Fruit fly (Drosophila melanogaster): ENCODE measurements around the gene Nlp.

Nlp gene

dm6 chr3R:29983073-29983544 is 21.5 kb upstream of the Nlp start, which contains the start of gene CG7896 (continued):
- TF ChIP-seq Lpt (GFP tag; optimal IDR thresholded peaks at IDR 0.05) (no peak), az2 (GFP tag; optimal IDR thresholded peaks at IDR 0.05) (peak; percentile 69), CG14965 (GFP tag; optimal IDR thresholded peaks at IDR 0.05; ENCODE audit: borderline replicate concordance) (no peak), corto (GFP tag; optimal IDR thresholded peaks at IDR 0.05) (peak; percentile 91), NFAT (GFP tag; IDR thresholded peaks at IDR 0.05) (peak; percentile 82), Dref (GFP tag; IDR thresholded peaks at IDR 0.05) (no peak), dmrt99B (tag; optimal IDR thresholded peaks at IDR 0.05) (peak; percentile 75), CG10654 (GFP tag; optimal IDR thresholded peaks at IDR 0.05) (no peak), mam (GFP tag; optimal IDR thresholded peaks at IDR 0.05) (no peak), ase (GFP tag; IDR thresholded peaks at IDR 0.05) (peak; percentile 53; the same call in 1 of the 3 replicates), CG42726 (GFP tag; IDR thresholded peaks at IDR 0.05; ENCODE audit: partially characterized antibody) (no peak), gfzf (GFP tag; optimal IDR thresholded peaks at IDR 0.05) (no peak), CG7271 (tag; optimal IDR thresholded peaks at IDR 0.05) (no peak), CG6689 (GFP tag; IDR thresholded peaks at IDR 0.05) (peak; percentile 76), jing (GFP tag; optimal IDR thresholded peaks at IDR 0.05) (peak; percentile 8), CG17328 (GFP tag; IDR thresholded peaks at IDR 0.05) (peak; percentile 49), bigmax (GFP tag; optimal IDR thresholded peaks at IDR 0.05) (no peak), CG6791 (GFP tag; IDR thresholded peaks at IDR 0.05; ENCODE audit: partially characterized antibody) (0 out of 3 replicates have a peak, but pooled peaks have one; percentile 27), CG2889 (GFP tag; IDR thresholded peaks at IDR 0.05) (peak; percentile 33; the same call in 1 of the 3 replicates), danr (GFP tag; IDR thresholded peaks at IDR 0.05) (peak; percentile 73), CG10321 (GFP tag; IDR thresholded peaks at IDR 0.05) (0 out of 2 replicates have a peak, but pooled peaks have one; percentile 5), CG4328 (GFP tag; optimal IDR thresholded peaks at IDR 0.05) (peak; percentile 43), ham (GFP tag; IDR thresholded peaks at IDR 0.05) (0 out of 2 replicates have a peak, but pooled peaks have one; percentile 38), peb (GFP tag; IDR thresholded peaks at IDR 0.05) (peak; percentile 80; the same call in 1 of the 2 replicates), lmd (GFP tag; IDR thresholded peaks at IDR 0.05) (peak; percentile 87), MBD-R2 (GFP tag; IDR thresholded peaks at IDR 0.05) (peak; percentile 51; the same call in 1 of the 2 replicates), zen2 (GFP tag; IDR thresholded peaks at IDR 0.05; ENCODE audit: partially characterized antibody) (no peak), CG17912 (GFP tag; optimal IDR thresholded peaks at IDR 0.05) (no peak), fru (optimal IDR thresholded peaks at IDR 0.05) (no peak), bab2 (GFP tag; optimal IDR thresholded peaks at IDR 0.05) (peak; percentile 20), kah (GFP tag; optimal IDR thresholded peaks at IDR 0.05) (peak; percentile 10), sug (tag; optimal IDR thresholded peaks at IDR 0.05) (peak; percentile 53), Trl (optimal IDR thresholded peaks at IDR 0.05) (peak in 1 of 2 experiments; percentile 26), Trl (GFP tag; optimal IDR thresholded peaks at IDR 0.05) (no peak), ac (GFP tag; optimal IDR thresholded peaks at IDR 0.05) (no peak), D19B (GFP tag; optimal IDR thresholded peaks at IDR 0.05) (no peak), CG8924 (tag; optimal IDR thresholded peaks at IDR 0.05) (peak; percentile 72), CG4854 (GFP tag; optimal IDR thresholded peaks at IDR 0.05) (no peak), Scr (GFP tag; IDR thresholded peaks at IDR 0.05; ENCODE audit: partially characterized antibody) (no peak), CG1602 (GFP tag; optimal IDR thresholded peaks at IDR 0.05) (peak; percentile 63), gcm2 (GFP tag; optimal IDR thresholded peaks at IDR 0.05) (no peak), Blimp-1 (GFP tag; optimal IDR thresholded peaks at IDR 0.05) (peak; percentile 69)

dm6 chr3R:29983886-29984285 is 20.7 kb upstream of the Nlp start:
- TF ChIP-seq CG11695 (GFP tag; IDR thresholded peaks at IDR 0.05) (no peak), sd (tag; optimal IDR thresholded peaks at IDR 0.05) (no peak), grn (GFP tag; optimal IDR thresholded peaks at IDR 0.05) (peak; percentile 74), odd (GFP tag; optimal IDR thresholded peaks at IDR 0.05) (no peak), vvl (GFP tag; IDR thresholded peaks at IDR 0.05) (peak; percentile 75; the same call in 1 of the 2 replicates), ap (GFP tag; IDR thresholded peaks at IDR 0.05) (no peak), CG13624 (GFP tag; optimal IDR thresholded peaks at IDR 0.05) (no peak), CG4730 (GFP tag; IDR thresholded peaks at IDR 0.05) (no peak), grau (tag; optimal IDR thresholded peaks at IDR 0.05) (no peak), HmgD (GFP tag; optimal IDR thresholded peaks at IDR 0.05) (no peak), oc (tag; optimal IDR thresholded peaks at IDR 0.05) (peak; percentile 7), sens-2 (GFP tag; IDR thresholded peaks at IDR 0.05) (no peak), CTCF (GFP tag; optimal IDR thresholded peaks at IDR 0.05) (no peak)

Data from whole organism, embryonic.